Worm (Caenorhabditis elegans): ENCODE results near the gene T24H7.2.
A peak's percentile ranks its signal among the peaks of the same experiment; 100 is the strongest.

The T24H7.2 gene

DNA sequence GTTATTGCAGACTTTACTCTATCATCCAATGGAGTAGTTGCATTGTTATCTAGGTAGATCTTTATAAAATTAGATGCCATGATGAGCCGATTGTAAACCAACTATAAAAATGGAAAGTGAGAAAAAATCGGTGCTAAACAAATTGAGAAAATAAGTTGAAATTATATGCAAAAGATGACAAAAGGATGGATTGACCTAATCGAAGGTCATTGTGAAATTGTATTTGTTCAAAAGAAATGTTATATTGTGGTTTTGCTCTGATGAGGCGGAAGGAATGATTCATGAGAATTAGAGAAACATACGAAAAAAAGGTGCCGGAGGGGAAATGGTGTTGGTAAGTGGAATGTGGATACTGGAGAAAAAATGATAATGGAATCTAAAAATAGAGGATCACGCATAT, 33.9 kb downstream of the T24H7.2 start, which contains the start of gene scly-1:
Gene scly-1 (minus strand): TSS at position 101 of the 400 bp plus-strand sequence.
- TF ChIP-seq snpc-4 (tag; optimal IDR thresholded peaks at IDR 0.05) (no peak), ceh-9 (tag; optimal IDR thresholded peaks at IDR 0.05) (no peak), sea-2 (GFP tag; optimal IDR thresholded peaks at IDR 0.05) (no peak), mml-1 (tag; optimal IDR thresholded peaks at IDR 0.05) (no peak), skn-1 (tag; optimal IDR thresholded peaks at IDR 0.05) (no peak), ceh-28 (tag; optimal IDR thresholded peaks at IDR 0.05) (no peak), ama-1 (optimal IDR thresholded peaks at IDR 0.05) (no peak), ceh-82 (tag; optimal IDR thresholded peaks at IDR 0.05) (no peak), zag-1 (tag; optimal IDR thresholded peaks at IDR 0.05) (no peak), elt-1 (tag; optimal IDR thresholded peaks at IDR 0.05) (no peak)

- TF ChIP-seq nhr-25 (tag; optimal IDR thresholded peaks at IDR 0.05) = no peak
- no peak for TF ChIP-seq egl-27 (tag; optimal IDR thresholded peaks at IDR 0.05)
- no peak for TF ChIP-seq fkh-2 (tag; optimal IDR thresholded peaks at IDR 0.05)
- no peak for TF ChIP-seq nhr-11 (tag; optimal IDR thresholded peaks at IDR 0.05)
- TF ChIP-seq nhr-43 (tag; optimal IDR thresholded peaks at IDR 0.05; ENCODE audit: poor library complexity, severe bottlenecking) = no peak
- peak; percentile 17 for TF ChIP-seq lin-15B (tag; optimal IDR thresholded peaks at IDR 0.05)
- TF ChIP-seq R02D3.7 (tag; optimal IDR thresholded peaks at IDR 0.05) = no peak
- TF ChIP-seq ceh-9 (tag; optimal IDR thresholded peaks at IDR 0.05) = no peak
- peak; percentile 9 for TF ChIP-seq pha-4 (tag; optimal IDR thresholded peaks at IDR 0.05)
- TF ChIP-seq tbx-2 (tag; optimal IDR thresholded peaks at IDR 0.05) = no peak
- no peak for TF ChIP-seq jun-1 (tag; optimal IDR thresholded peaks at IDR 0.05)
- no peak for TF ChIP-seq sea-2 (GFP tag; optimal IDR thresholded peaks at IDR 0.05)
- no peak for TF ChIP-seq elt-1 (tag; optimal IDR thresholded peaks at IDR 0.05)
- no peak for TF ChIP-seq lsy-12 (tag; optimal IDR thresholded peaks at IDR 0.05)
- TF ChIP-seq unc-39 (tag; optimal IDR thresholded peaks at IDR 0.05) = no peak
- peak; percentile 66 for TF ChIP-seq elt-2 (tag; optimal IDR thresholded peaks at IDR 0.05)
- TF ChIP-seq pqm-1 (tag; optimal IDR thresholded peaks at IDR 0.05) = peak; percentile 68
- no peak for TF ChIP-seq skn-1 (tag; optimal IDR thresholded peaks at IDR 0.05)
- no peak for TF ChIP-seq ceh-16 (tag; optimal IDR thresholded peaks at IDR 0.05)
These were observed 34.8 kb downstream of the T24H7.2 start for ce11 chrII:6281903-6282302.

- TF ChIP-seq skn-1 (tag; optimal IDR thresholded peaks at IDR 0.05) (no peak), elt-2 (tag; optimal IDR thresholded peaks at IDR 0.05) (peak; percentile 88), ceh-9 (tag; optimal IDR thresholded peaks at IDR 0.05) (no peak), nhr-237 (tag; optimal IDR thresholded peaks at IDR 0.05) (no peak), lin-39 (tag; optimal IDR thresholded peaks at IDR 0.05) (no peak), ceh-16 (tag; optimal IDR thresholded peaks at IDR 0.05) (no peak), pqm-1 (tag; optimal IDR thresholded peaks at IDR 0.05) (peak; percentile 61), ztf-4 (tag; optimal IDR thresholded peaks at IDR 0.05) (no peak), pha-4 (tag; optimal IDR thresholded peaks at IDR 0.05) (peak; percentile 14), jun-1 (tag; optimal IDR thresholded peaks at IDR 0.05) (peak; percentile 21)
These were observed 36.0 kb downstream of the T24H7.2 start, which contains the start of gene F13H8.1 for ce11 chrII:6283074-6283473. TSS of gene F13H8.1 (plus strand) at chrII:6283384.

DNA sequence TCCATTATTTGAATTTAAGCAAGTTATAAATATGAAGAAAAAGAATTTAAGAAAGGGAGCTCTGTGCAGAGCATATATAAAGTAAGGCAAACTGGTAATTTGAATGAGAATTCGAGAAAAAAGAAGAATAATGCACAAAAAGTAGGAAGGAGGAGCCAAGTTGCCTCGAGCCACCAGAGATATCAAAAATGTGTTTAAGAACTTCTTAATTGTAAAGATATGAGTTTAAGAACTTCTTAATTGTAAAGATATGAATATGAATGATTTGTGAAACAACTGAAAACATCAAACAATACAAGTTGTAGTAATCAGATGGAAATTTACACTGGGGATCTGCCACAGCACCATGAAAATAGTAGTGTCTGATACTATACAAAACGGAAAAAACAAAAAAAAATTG, 39.8 kb downstream of the T24H7.2 start, which contains the start of gene F13H8.6:
Gene F13H8.6 (minus strand): TSS at position 101 of the 400 bp plus-strand sequence.
- TF ChIP-seq elt-3 (tag; optimal IDR thresholded peaks at IDR 0.05) (no peak), jun-1 (tag; optimal IDR thresholded peaks at IDR 0.05) (no peak), nhr-11 (tag; optimal IDR thresholded peaks at IDR 0.05) (no peak), nhr-77 (tag; optimal IDR thresholded peaks at IDR 0.05) (no peak), elt-1 (tag; optimal IDR thresholded peaks at IDR 0.05) (no peak), unc-39 (tag; optimal IDR thresholded peaks at IDR 0.05) (no peak), lsy-12 (tag; optimal IDR thresholded peaks at IDR 0.05) (no peak), nhr-43 (tag; optimal IDR thresholded peaks at IDR 0.05; ENCODE audit: poor library complexity, severe bottlenecking) (no peak), pqm-1 (tag; optimal IDR thresholded peaks at IDR 0.05) (no peak), ceh-28 (tag; optimal IDR thresholded peaks at IDR 0.05) (no peak), skn-1 (tag; optimal IDR thresholded peaks at IDR 0.05) (no peak), elt-2 (tag; optimal IDR thresholded peaks at IDR 0.05) (no peak), mdl-1 (tag; optimal IDR thresholded peaks at IDR 0.05) (no peak), sea-2 (GFP tag; optimal IDR thresholded peaks at IDR 0.05) (no peak)

- no peak for TF ChIP-seq lsy-12 (tag; optimal IDR thresholded peaks at IDR 0.05)
- TF ChIP-seq skn-1 (tag; optimal IDR thresholded peaks at IDR 0.05) = no peak
- no peak for TF ChIP-seq daf-12 (tag; optimal IDR thresholded peaks at IDR 0.05)
- no peak for TF ChIP-seq nhr-43 (tag; optimal IDR thresholded peaks at IDR 0.05; ENCODE audit: poor library complexity, severe bottlenecking)
- no peak for TF ChIP-seq pqm-1 (tag; optimal IDR thresholded peaks at IDR 0.05)
- TF ChIP-seq nhr-67 (tag; optimal IDR thresholded peaks at IDR 0.05) = no peak
- no peak for TF ChIP-seq unc-62 (GFP tag; optimal IDR thresholded peaks at IDR 0.05)
- TF ChIP-seq sea-2 (GFP tag; optimal IDR thresholded peaks at IDR 0.05) = no peak
- no peak for TF ChIP-seq ceh-82 (tag; optimal IDR thresholded peaks at IDR 0.05)
These were observed 41.0 kb downstream of the T24H7.2 start for ce11 chrII:6288104-6288503.
